Fruit fly (Drosophila melanogaster) whole organism, prepupa: ENCODE results near the gene CG43338.

Experiments
- Blimp-1 ChIP-seq: fragments of 200-800 bp; sonication (Bioruptor generic); optimal IDR thresholded peaks from 3 replicates; lab custom pipeline; 2017; ENCODE audit warnings: missing biosample characterization, missing genetic modification characterization, mild to moderate bottlenecking, moderate library complexity, missing genetic modification reagents
- CG10631 ChIP-seq: fragments of 200-800 bp; sonication (Bioruptor generic); optimal IDR thresholded peaks from 2 replicates; lab custom pipeline; 2016; ENCODE audit warnings: missing biosample characterization, missing genetic modification characterization
- CG10669 ChIP-seq: fragments of 200-800 bp; sonication (Bioruptor generic); optimal IDR thresholded peaks from 3 replicates; lab custom pipeline; 2018; ENCODE audit warnings: missing biosample characterization, mild to moderate bottlenecking, missing genetic modification characterization, moderate library complexity
- CG11294 ChIP-seq: fragments of 200-800 bp; sonication (Bioruptor generic); IDR thresholded peaks from 2 replicates; pipeline ENCODE4 v1.3.6; 2022; ENCODE audit warnings: missing biosample characterization, missing genetic modification characterization
- CG11762 ChIP-seq: fragments of 200-800 bp; sonication (Bioruptor generic); optimal IDR thresholded peaks from 3 replicates; lab custom pipeline; 2016; ENCODE audit warnings: missing biosample characterization, missing genetic modification characterization; ENCODE audit not compliant: insufficient read depth
- CG11902 ChIP-seq: fragments of 200-800 bp; sonication (Bioruptor generic); optimal IDR thresholded peaks from 3 replicates; lab custom pipeline; 2016; ENCODE audit warnings: missing biosample characterization, missing genetic modification characterization
- CG16779 ChIP-seq: fragments of 200-800 bp; sonication (Bioruptor generic); optimal IDR thresholded peaks from 3 replicates; lab custom pipeline; 2017; ENCODE audit warnings: missing biosample characterization, mild to moderate bottlenecking, missing genetic modification characterization
- CG3032 ChIP-seq: fragments of 200-800 bp; optimal IDR thresholded peaks from 2 replicates; lab custom pipeline; 2019; ENCODE audit warnings: missing biosample characterization, mild to moderate bottlenecking, missing genetic modification characterization, moderate library complexity
- CG31627 ChIP-seq: fragments of 200-800 bp; sonication (Bioruptor generic); optimal IDR thresholded peaks from 3 replicates; lab custom pipeline; 2016; ENCODE audit warnings: missing biosample characterization, missing genetic modification characterization
- CG32006 ChIP-seq: fragments of 200-800 bp; sonication (Bioruptor generic); optimal IDR thresholded peaks from 3 replicates; lab custom pipeline; 2017; ENCODE audit warnings: missing biosample characterization, mild to moderate bottlenecking, missing genetic modification characterization
- CG34406 ChIP-seq: fragments of 200-800 bp; sonication (Bioruptor generic); optimal IDR thresholded peaks from 3 replicates; lab custom pipeline; 2016; ENCODE audit warnings: missing biosample characterization, missing genetic modification characterization
- CG3919 ChIP-seq: fragments of 200-800 bp; sonication (Bioruptor generic); optimal IDR thresholded peaks from 3 replicates; lab custom pipeline; 2016; ENCODE audit warnings: missing biosample characterization, missing genetic modification characterization
- CG4318 ChIP-seq: fragments of 200-800 bp; sonication (Bioruptor generic); optimal IDR thresholded peaks from 3 replicates; lab custom pipeline; 2017; ENCODE audit warnings: missing biosample characterization, mild to moderate bottlenecking, missing genetic modification characterization
- CG6163 ChIP-seq: fragments of 200-800 bp; sonication (Bioruptor generic); IDR thresholded peaks from 3 replicates; pipeline ENCODE4 v1.3.6; 2022; ENCODE audit warnings: missing biosample characterization, missing genetic modification characterization
- CG6792 ChIP-seq: fragments of 200-800 bp; sonication (Bioruptor generic); optimal IDR thresholded peaks from 3 replicates; lab custom pipeline; 2016; ENCODE audit warnings: missing biosample characterization, missing genetic modification characterization
- CG6808 ChIP-seq: fragments of 200-800 bp; sonication (Bioruptor generic); optimal IDR thresholded peaks from 3 replicates; lab custom pipeline; 2017; ENCODE audit warnings: missing biosample characterization, missing genetic modification characterization, mild to moderate bottlenecking, moderate library complexity, missing genetic modification reagents
- CG7368 ChIP-seq: fragments of 200-800 bp; sonication (Bioruptor generic); optimal IDR thresholded peaks from 3 replicates; lab custom pipeline; 2016; ENCODE audit warnings: missing biosample characterization, missing genetic modification characterization
- CG8119 ChIP-seq: fragments of 200-800 bp; sonication (Bioruptor generic); IDR thresholded peaks from 3 replicates; pipeline ENCODE4 v1.3.6; 2022; ENCODE audit warnings: missing biosample characterization, missing genetic modification characterization
- CG9139 ChIP-seq: fragments of 200-800 bp; sonication (Bioruptor generic); optimal IDR thresholded peaks from 3 replicates; lab custom pipeline; 2017; ENCODE audit warnings: missing biosample characterization, mild to moderate bottlenecking, missing genetic modification characterization
- Eip75B ChIP-seq: fragments of 200-800 bp; sonication (Bioruptor generic); optimal IDR thresholded peaks from 3 replicates; lab custom pipeline; 2016; ENCODE audit warnings: missing biosample characterization, missing genetic modification characterization
- Eip78C ChIP-seq: fragments of 200-800 bp; sonication (Bioruptor generic); peaks from one replicate; lab custom pipeline; 2016; ENCODE audit warnings: missing biosample characterization, missing genetic modification characterization
- Eip93F ChIP-seq: fragments of 200-800 bp; sonication (Bioruptor generic); optimal IDR thresholded peaks from 2 replicates; lab custom pipeline; 2016; ENCODE audit warnings: missing biosample characterization, mild to moderate bottlenecking, missing genetic modification characterization
- Gug ChIP-seq: fragments of 200-800 bp; sonication (Bioruptor generic); IDR thresholded peaks from 2 replicates; pipeline ENCODE4 v1.3.6; 2022; ENCODE audit warnings: missing biosample characterization, missing genetic modification characterization
- Hr38 ChIP-seq: sonication (Bioruptor generic); optimal IDR thresholded peaks from 2 replicates; lab custom pipeline; 2016; ENCODE audit warnings: missing biosample characterization, missing genetic modification characterization
- Hr4 ChIP-seq: fragments of 200-800 bp; sonication (Bioruptor generic); optimal IDR thresholded peaks from 3 replicates; lab custom pipeline; 2016; ENCODE audit warnings: missing biosample characterization, missing genetic modification characterization
- Sox102F ChIP-seq: fragments of 200-800 bp; sonication (Bioruptor generic); optimal IDR thresholded peaks from 2 replicates; lab custom pipeline; 2016; ENCODE audit warnings: missing biosample characterization, mild to moderate bottlenecking, missing genetic modification characterization
- Sox14 ChIP-seq: fragments of 200-800 bp; sonication (Bioruptor generic); optimal IDR thresholded peaks from 3 replicates; lab custom pipeline; 2016; ENCODE audit warnings: missing biosample characterization, missing genetic modification characterization
- Sox15 ChIP-seq: fragments of 200-800 bp; sonication (Bioruptor generic); optimal IDR thresholded peaks from 3 replicates; lab custom pipeline; 2016; ENCODE audit warnings: missing biosample characterization, missing genetic modification characterization
- achi ChIP-seq: fragments of 200-800 bp; sonication (Bioruptor generic); optimal IDR thresholded peaks from 3 replicates; lab custom pipeline; 2016; ENCODE audit warnings: missing biosample characterization, missing genetic modification characterization
- acj6 ChIP-seq: fragments of 200-800 bp; sonication (Bioruptor generic); optimal IDR thresholded peaks from 3 replicates; lab custom pipeline; 2016; ENCODE audit warnings: missing biosample characterization, missing genetic modification characterization
- cyc ChIP-seq: fragments of 200-800 bp; sonication (Bioruptor generic); optimal IDR thresholded peaks from 3 replicates; lab custom pipeline; 2016; ENCODE audit warnings: missing biosample characterization, missing genetic modification characterization
- dac ChIP-seq: fragments of 200-800 bp; sonication (Bioruptor generic); optimal IDR thresholded peaks from 2 replicates; lab custom pipeline; 2017; ENCODE audit warnings: missing biosample characterization, mild to moderate bottlenecking, missing genetic modification characterization
- dsx ChIP-seq: fragments of 200-800 bp; optimal IDR thresholded peaks from 3 replicates; lab custom pipeline; 2019; ENCODE audit warnings: missing biosample characterization, mild to moderate bottlenecking, missing genetic modification characterization, moderate library complexity; ENCODE audit not compliant: poor library complexity, severe bottlenecking
- eg ChIP-seq: fragments of 200-800 bp; sonication (Bioruptor generic); IDR thresholded peaks from 3 replicates; pipeline ENCODE4 v1.3.6; 2022; ENCODE audit warnings: missing biosample characterization, missing genetic modification characterization
- esn ChIP-seq: fragments of 200-800 bp; sonication (Bioruptor generic); optimal IDR thresholded peaks from 2 replicates; lab custom pipeline; 2016; ENCODE audit warnings: missing biosample characterization, mild to moderate bottlenecking, missing genetic modification characterization, moderate library complexity
- fd59A ChIP-seq: fragments of 200-800 bp; sonication (Bioruptor generic); optimal IDR thresholded peaks from 2 replicates; lab custom pipeline; 2017; ENCODE audit warnings: missing biosample characterization, mild to moderate bottlenecking, missing genetic modification characterization, missing genetic modification reagents
- fkh ChIP-seq: fragments of 200-800 bp; sonication (Bioruptor generic); optimal IDR thresholded peaks from 3 replicates; lab custom pipeline; 2017; ENCODE audit warnings: missing biosample characterization, mild to moderate bottlenecking, missing genetic modification characterization, moderate library complexity
- lz ChIP-seq: fragments of 200-800 bp; sonication (Bioruptor generic); optimal IDR thresholded peaks from 3 replicates; lab custom pipeline; 2016; ENCODE audit warnings: missing biosample characterization, missing genetic modification characterization
- pdm3 ChIP-seq: fragments of 200-800 bp; sonication (Bioruptor generic); optimal IDR thresholded peaks from 3 replicates; lab custom pipeline; 2016; ENCODE audit warnings: missing biosample characterization, missing genetic modification characterization
- salr ChIP-seq, 2 experiments: fragments of 200-800 bp; sonication (Bioruptor generic); optimal IDR thresholded peaks; 3 replicates each; lab custom pipeline; 2016 to 2018; ENCODE audit warnings: missing biosample characterization in 2 of 2, missing genetic modification characterization in 2 of 2, mild to moderate bottlenecking in 1 of 2
- spab ChIP-seq: fragments of 200-800 bp; sonication (Bioruptor generic); optimal IDR thresholded peaks from 2 replicates; lab custom pipeline; 2017; ENCODE audit warnings: missing biosample characterization, mild to moderate bottlenecking, missing genetic modification characterization, missing genetic modification reagents
- ss ChIP-seq, 2 experiments: fragments of 200-800 bp; sonication (Bioruptor generic); optimal IDR thresholded peaks; 2 replicates in 1 of 2; 3 replicates in 1 of 2; lab custom pipeline; 2017 to 2018; ENCODE audit warnings: mild to moderate bottlenecking in 2 of 2, missing biosample characterization in 2 of 2, missing genetic modification characterization in 2 of 2, moderate library complexity in 1 of 2
- svp ChIP-seq: fragments of 200-800 bp; sonication (Bioruptor generic); peaks from one replicate; lab custom pipeline; 2016; ENCODE audit warnings: missing biosample characterization, missing genetic modification characterization
- topi ChIP-seq: fragments of 200-800 bp; sonication (Bioruptor generic); optimal IDR thresholded peaks from 3 replicates; lab custom pipeline; 2016; ENCODE audit warnings: missing biosample characterization, missing genetic modification characterization
- vri ChIP-seq: fragments of 200-800 bp; sonication (Bioruptor generic); optimal IDR thresholded peaks from 3 replicates; lab custom pipeline; 2016; ENCODE audit warnings: missing biosample characterization, mild to moderate bottlenecking, missing genetic modification characterization

Gene CG43338

DNA sequence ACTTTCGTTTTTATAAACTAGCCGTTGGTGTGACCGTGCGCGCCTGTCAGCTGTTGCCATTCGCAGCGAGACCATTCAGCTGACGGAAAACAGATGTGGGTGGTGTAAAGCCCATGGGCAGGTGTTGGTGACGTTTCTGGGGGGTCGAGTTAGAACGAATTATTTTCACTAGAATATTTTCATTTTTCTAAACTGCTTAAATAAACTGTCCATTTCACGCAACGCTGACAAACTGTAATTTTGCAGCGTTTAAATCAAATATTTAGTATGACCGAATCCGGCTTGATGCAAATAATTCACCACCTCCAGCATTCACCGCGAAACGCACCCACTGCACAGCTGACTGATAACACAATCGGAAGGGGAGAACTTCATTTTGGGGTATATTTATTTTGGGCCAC is 24.4 kb upstream of the CG43338 start, which contains the start of the genes CG10383 and CG10338 (continued):
- TF ChIP-seq CG3032 (tag; lab: Kevin White, UChicago) (peak; percentile 73), spab (GFP tag; lab: Kevin White, UChicago) (peak; percentile 41), svp (GFP tag; lab: Kevin White, UChicago) (peak; percentile 93), dac (peak; percentile 85), CG11902 (GFP tag; lab: Kevin White, UChicago) (peak; percentile 87), fd59A (GFP tag; lab: Kevin White, UChicago) (peak; percentile 22), Eip93F (GFP tag; lab: Kevin White, UChicago) (peak; percentile 89), CG7368 (GFP tag; lab: Kevin White, UChicago) (peak; percentile 86), Sox102F (GFP tag; lab: Kevin White, UChicago) (peak; percentile 85), topi (GFP tag; lab: Kevin White, UChicago) (peak; percentile 88), CG31627 (GFP tag; lab: Kevin White, UChicago) (peak; percentile 93), cyc (GFP tag; lab: Kevin White, UChicago) (peak; percentile 93), acj6 (GFP tag; lab: Kevin White, UChicago) (peak; percentile 89), CG10669 (GFP tag; lab: Kevin White, UChicago) (peak; percentile 64), fkh (GFP tag; lab: Kevin White, UChicago) (peak; percentile 31), salr (GFP tag; optimal IDR thresholded peaks at IDR 0.05; lab: Kevin White, UChicago) (peak; percentile 57 to 64), CG16779 (tag; lab: Kevin White, UChicago) (peak; percentile 47), Hr4 (GFP tag; lab: Kevin White, UChicago) (peak; percentile 86), dsx (GFP tag; lab: Kevin White, UChicago) (peak; percentile 37), CG6808 (GFP tag; lab: Kevin White, UChicago) (no peak), CG10631 (GFP tag; lab: Kevin White, UChicago) (peak; percentile 84), Gug (GFP tag; lab: Robert Waterston, UW) (peak; percentile 86), CG11294 (peak; percentile 87)

dm6 chr2L:18694724-18695105 is 23.7 kb upstream of the CG43338 start:
- TF ChIP-seq CG7368 (GFP tag; lab: Kevin White, UChicago): no peak
- peak; percentile 39 for TF ChIP-seq CG31627 (GFP tag; lab: Kevin White, UChicago)
- peak; percentile 35 for TF ChIP-seq CG34406 (GFP tag; lab: Kevin White, UChicago)
- TF ChIP-seq CG11902 (GFP tag; lab: Kevin White, UChicago): peak; percentile 11
- peak; percentile 83 for TF ChIP-seq Eip78C (GFP tag; lab: Kevin White, UChicago)
- TF ChIP-seq CG3919: peak; percentile 43
- TF ChIP-seq eg: peak; percentile 64; the same call in 2 of the 3 replicates
- TF ChIP-seq salr (GFP tag; optimal IDR thresholded peaks at IDR 0.05; lab: Kevin White, UChicago): peak in 1 of 2 experiments; percentile 28
- peak; percentile 23 for TF ChIP-seq topi (GFP tag; lab: Kevin White, UChicago)
- TF ChIP-seq CG11294: no peak
- no peak for TF ChIP-seq dac
- peak; percentile 46 for TF ChIP-seq lz (GFP tag; lab: Kevin White, UChicago)
- no peak for TF ChIP-seq ss (GFP tag; optimal IDR thresholded peaks at IDR 0.05; lab: Kevin White, UChicago)
- peak; percentile 5 for TF ChIP-seq Sox102F (GFP tag; lab: Kevin White, UChicago)
- TF ChIP-seq Hr38 (GFP tag; lab: Kevin White, UChicago): no peak
- TF ChIP-seq CG6808 (GFP tag; lab: Kevin White, UChicago): no peak
- peak; percentile 7 for TF ChIP-seq CG3032 (tag; lab: Kevin White, UChicago)
- peak; percentile 58 for TF ChIP-seq Eip75B (GFP tag; lab: Kevin White, UChicago)
- TF ChIP-seq CG10669 (GFP tag; lab: Kevin White, UChicago): peak; percentile 27
- peak; percentile 66 for TF ChIP-seq CG32006 (GFP tag; lab: Kevin White, UChicago)
- TF ChIP-seq fkh (GFP tag; lab: Kevin White, UChicago): no peak
- no peak for TF ChIP-seq vri
- no peak for TF ChIP-seq CG16779 (tag; lab: Kevin White, UChicago)
- peak; percentile 53 for TF ChIP-seq CG10631 (GFP tag; lab: Kevin White, UChicago)
- peak; percentile 48 for TF ChIP-seq achi (GFP tag; lab: Kevin White, UChicago)
- TF ChIP-seq esn (GFP tag; lab: Kevin White, UChicago): peak; percentile 54
- no peak for TF ChIP-seq spab (GFP tag; lab: Kevin White, UChicago)
- TF ChIP-seq pdm3 (GFP tag; lab: Kevin White, UChicago): peak; percentile 63
- peak; percentile 51 for TF ChIP-seq Sox14 (GFP tag; lab: Kevin White, UChicago)
- no peak for TF ChIP-seq Blimp-1 (GFP tag; lab: Kevin White, UChicago)
- peak; percentile 77 for TF ChIP-seq CG8119 (GFP tag; lab: Robert Waterston, UW)
- TF ChIP-seq Gug (GFP tag; lab: Robert Waterston, UW): 0 out of 2 replicates have a peak, but pooled peaks have one; percentile 26
- TF ChIP-seq fd59A (GFP tag; lab: Kevin White, UChicago): no peak
- no peak for TF ChIP-seq CG9139 (GFP tag; lab: Kevin White, UChicago)
- TF ChIP-seq CG11762 (GFP tag; lab: Kevin White, UChicago): peak; percentile 9
- TF ChIP-seq CG4318: peak; percentile 24
- peak; percentile 84 for TF ChIP-seq CG6163 (GFP tag; lab: Robert Waterston, UW)
- no peak for TF ChIP-seq Eip93F (GFP tag; lab: Kevin White, UChicago)
- peak; percentile 56 for TF ChIP-seq CG6792
- no peak for TF ChIP-seq Sox15 (GFP tag; lab: Kevin White, UChicago)
- peak; percentile 65 for TF ChIP-seq Hr4 (GFP tag; lab: Kevin White, UChicago)
